Fruit fly (Drosophila melanogaster) whole organism, prepupa: ENCODE results near the gene CG13014.

Experiments used
- Blimp-1 ChIP-seq: fragments of 200-800 bp; sonication (Bioruptor generic); optimal IDR thresholded peaks from 3 replicates; lab custom pipeline; 2017; ENCODE audit warnings: missing biosample characterization, missing genetic modification characterization, mild to moderate bottlenecking, moderate library complexity, missing genetic modification reagents
- CG1621 ChIP-seq: fragments of 200-800 bp; sonication (Bioruptor generic); optimal IDR thresholded peaks from 3 replicates; lab custom pipeline; 2018; ENCODE audit warnings: missing biosample characterization, mild to moderate bottlenecking, missing genetic modification characterization
- CG16779 ChIP-seq: fragments of 200-800 bp; sonication (Bioruptor generic); optimal IDR thresholded peaks from 3 replicates; lab custom pipeline; 2017; ENCODE audit warnings: missing biosample characterization, mild to moderate bottlenecking, missing genetic modification characterization
- CG31627 ChIP-seq: fragments of 200-800 bp; sonication (Bioruptor generic); optimal IDR thresholded peaks from 3 replicates; lab custom pipeline; 2016; ENCODE audit warnings: missing biosample characterization, missing genetic modification characterization
- CG34406 ChIP-seq: fragments of 200-800 bp; sonication (Bioruptor generic); optimal IDR thresholded peaks from 3 replicates; lab custom pipeline; 2016; ENCODE audit warnings: missing biosample characterization, missing genetic modification characterization
- Eip75B ChIP-seq: fragments of 200-800 bp; sonication (Bioruptor generic); optimal IDR thresholded peaks from 3 replicates; lab custom pipeline; 2016; ENCODE audit warnings: missing biosample characterization, missing genetic modification characterization
- Hr38 ChIP-seq: sonication (Bioruptor generic); optimal IDR thresholded peaks from 2 replicates; lab custom pipeline; 2016; ENCODE audit warnings: missing biosample characterization, missing genetic modification characterization
- OdsH ChIP-seq: fragments of 200-800 bp; sonication (Bioruptor generic); optimal IDR thresholded peaks from 3 replicates; lab custom pipeline; 2016; ENCODE audit warnings: missing biosample characterization, missing genetic modification characterization
- Smox ChIP-seq: fragments of 200-800 bp; sonication (Bioruptor generic); optimal IDR thresholded peaks from 3 replicates; lab custom pipeline; 2016; ENCODE audit warnings: missing biosample characterization, missing genetic modification characterization
- Sox102F ChIP-seq: fragments of 200-800 bp; sonication (Bioruptor generic); optimal IDR thresholded peaks from 2 replicates; lab custom pipeline; 2016; ENCODE audit warnings: missing biosample characterization, mild to moderate bottlenecking, missing genetic modification characterization
- fd59A ChIP-seq: fragments of 200-800 bp; sonication (Bioruptor generic); optimal IDR thresholded peaks from 2 replicates; lab custom pipeline; 2017; ENCODE audit warnings: missing biosample characterization, mild to moderate bottlenecking, missing genetic modification characterization, missing genetic modification reagents
- fd85E ChIP-seq: fragments of 200-800 bp; sonication (Bioruptor generic); optimal IDR thresholded peaks from 3 replicates; lab custom pipeline; 2016; ENCODE audit warnings: missing biosample characterization, missing genetic modification characterization
- lz ChIP-seq: fragments of 200-800 bp; sonication (Bioruptor generic); optimal IDR thresholded peaks from 3 replicates; lab custom pipeline; 2016; ENCODE audit warnings: missing biosample characterization, missing genetic modification characterization
- spab ChIP-seq: fragments of 200-800 bp; sonication (Bioruptor generic); optimal IDR thresholded peaks from 2 replicates; lab custom pipeline; 2017; ENCODE audit warnings: missing biosample characterization, mild to moderate bottlenecking, missing genetic modification characterization, missing genetic modification reagents

DNA sequence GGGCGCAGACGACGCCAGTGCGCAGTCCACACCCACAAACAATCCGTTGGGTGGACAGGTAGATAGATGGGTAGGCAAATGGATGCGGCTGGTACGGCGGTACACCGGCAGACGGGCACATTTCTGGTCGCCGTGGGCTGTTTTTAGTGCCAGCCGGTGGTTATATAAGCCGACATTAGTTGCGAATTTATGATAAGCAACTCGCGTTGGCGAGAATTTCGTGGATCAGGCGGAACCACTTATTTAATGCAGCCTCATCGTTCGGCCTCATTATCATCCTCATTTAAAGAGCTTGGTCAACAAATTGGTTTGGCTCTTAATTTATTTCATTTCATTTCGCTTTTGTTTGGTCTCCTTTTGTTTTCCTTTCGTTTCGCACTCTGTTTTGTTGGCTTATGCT is 31.1 kb downstream of the CG13014 start:
- TF ChIP-seq Eip75B (GFP tag; lab: Kevin White, UChicago) (no peak), Hr38 (GFP tag; lab: Kevin White, UChicago) (no peak), CG34406 (no peak), spab (GFP tag; lab: Kevin White, UChicago) (no peak), CG31627 (GFP tag; lab: Kevin White, UChicago) (no peak), fd59A (GFP tag; lab: Kevin White, UChicago) (no peak), lz (GFP tag; lab: Kevin White, UChicago) (no peak), Sox102F (GFP tag; lab: Kevin White, UChicago) (no peak), CG16779 (tag; lab: Kevin White, UChicago) (no peak), OdsH (GFP tag; lab: Kevin White, UChicago) (no peak), CG1621 (no peak), Blimp-1 (GFP tag; lab: Kevin White, UChicago) (peak; percentile 51), fd85E (GFP tag; lab: Kevin White, UChicago) (no peak), Smox (GFP tag; lab: Kevin White, UChicago) (no peak)
